Worm (Caenorhabditis elegans) whole organism, L1 larva: ENCODE data around the gene ddn-2.

Experiments
- ceh-8 ChIP-seq: fragments of 200-800 bp; sonication (Bioruptor generic); optimal IDR thresholded peaks from 2 replicates; lab custom pipeline; 2018; ENCODE audit warnings: mild to moderate bottlenecking, missing genetic modification characterization, moderate library complexity, missing compliant biosample characterization
- jun-1 ChIP-seq: fragments of 150-350 bp; optimal IDR thresholded peaks from 2 replicates; lab custom pipeline; 2014; ENCODE audit warnings: missing biosample characterization, missing genetic modification reagents, missing genetic modification characterization

ce11 chrII:12928241-12928640, 19.4 kb downstream of the ddn-2 start, which contains the start of gene F58G1.3:
- TF ChIP-seq ceh-8 (GFP tag; lab: Kevin White, UChicago) (no peak), jun-1 (tag; lab: Kevin White, UChicago) (no peak)
